Fruit fly (Drosophila melanogaster): ENCODE results near the gene CG14053.

The CG14053 gene

dm6 chrX:2193809-2194207 is at the start of gene CG14053:
TSS of gene CG14053 (minus strand) at chrX:2193909.
- TF ChIP-seq CG32767 (GFP tag; IDR thresholded peaks at IDR 0.05) (no peak), Ets65A (GFP tag) (peak; percentile 19), scrt (GFP tag; optimal IDR thresholded peaks at IDR 0.05) (no peak), D19A (tag; optimal IDR thresholded peaks at IDR 0.05) (peak; percentile 23)

dm6 chrX:2242897-2243296 is 49.2 kb upstream of the CG14053 start:
- no peak for TF ChIP-seq danr (GFP tag; IDR thresholded peaks at IDR 0.05)
- TF ChIP-seq Hr39 (optimal IDR thresholded peaks at IDR 0.05), result peak; percentile 76
- no peak for TF ChIP-seq Dip3 (GFP tag; optimal IDR thresholded peaks at IDR 0.05)
- TF ChIP-seq Mes4 (GFP tag; optimal IDR thresholded peaks at IDR 0.05), result no peak
- TF ChIP-seq CG12219 (GFP tag; optimal IDR thresholded peaks at IDR 0.05), result no peak
- TF ChIP-seq CG15696 (tag; optimal IDR thresholded peaks at IDR 0.05), result no peak
- no peak for TF ChIP-seq Jarid2 (GFP tag; optimal IDR thresholded peaks at IDR 0.05)
- no peak for TF ChIP-seq CG8765 (GFP tag; IDR thresholded peaks at IDR 0.05)

- no peak for TF ChIP-seq Hr51 (GFP tag; optimal IDR thresholded peaks at IDR 0.05)
- 0 out of 2 replicates have a peak, but pooled peaks have one; percentile 21 for TF ChIP-seq CG2129 (GFP tag; IDR thresholded peaks at IDR 0.05; ENCODE audit: partially characterized antibody)
- no peak for TF ChIP-seq Stat92E (GFP tag; optimal IDR thresholded peaks at IDR 0.05)
- TF ChIP-seq Max (GFP tag; optimal IDR thresholded peaks at IDR 0.05), result peak; percentile 87
- TF ChIP-seq tup (GFP tag; optimal IDR thresholded peaks at IDR 0.05), result no peak
- peak; percentile 76 for TF ChIP-seq BEAF-32 (GFP tag; optimal IDR thresholded peaks at IDR 0.05)
- no peak for TF ChIP-seq otp (GFP tag; IDR thresholded peaks at IDR 0.05)
- TF ChIP-seq wor (GFP tag; IDR thresholded peaks at IDR 0.05), result no peak
- TF ChIP-seq caup (GFP tag; optimal IDR thresholded peaks at IDR 0.05; ENCODE audit: severe bottlenecking), result no peak
- no peak for TF ChIP-seq Aef1 (GFP tag; IDR thresholded peaks at IDR 0.05)
- no peak for TF ChIP-seq CHES-1-like (GFP tag; optimal IDR thresholded peaks at IDR 0.05)
- TF ChIP-seq Atf6 (GFP tag; IDR thresholded peaks at IDR 0.05), result no peak
- no peak for TF ChIP-seq CG6175 (GFP tag; IDR thresholded peaks at IDR 0.05)
- TF ChIP-seq Trl (optimal IDR thresholded peaks at IDR 0.05), result no peak
- TF ChIP-seq Trl (GFP tag; optimal IDR thresholded peaks at IDR 0.05), result no peak
- no peak for TF ChIP-seq Awh (GFP tag; IDR thresholded peaks at IDR 0.05)
- TF ChIP-seq ERR (GFP tag; optimal IDR thresholded peaks at IDR 0.05), result no peak
- no peak for TF ChIP-seq NK7.1 (GFP tag; optimal IDR thresholded peaks at IDR 0.05)
- no peak for TF ChIP-seq CG6813 (GFP tag; optimal IDR thresholded peaks at IDR 0.05)
- TF ChIP-seq Mrtf (GFP tag; IDR thresholded peaks at IDR 0.05), result no peak
- no peak for TF ChIP-seq CG9609 (GFP tag; optimal IDR thresholded peaks at IDR 0.05)
- TF ChIP-seq zen2 (GFP tag; IDR thresholded peaks at IDR 0.05; ENCODE audit: partially characterized antibody), result peak; percentile 88
- no peak for TF ChIP-seq sd (tag; optimal IDR thresholded peaks at IDR 0.05)
- peak in 1 of 2 experiments; percentile 25 for TF ChIP-seq crp (GFP tag; optimal IDR thresholded peaks at IDR 0.05)
- TF ChIP-seq CG13287 (GFP tag; IDR thresholded peaks at IDR 0.05; ENCODE audit: partially characterized antibody), result peak; percentile 91
- no peak for TF ChIP-seq CG7928 (GFP tag; optimal IDR thresholded peaks at IDR 0.05)
- TF ChIP-seq CG1529 (GFP tag; optimal IDR thresholded peaks at IDR 0.05), result no peak
- no peak for TF ChIP-seq Doc2 (GFP tag; IDR thresholded peaks at IDR 0.05)
- TF ChIP-seq Sox100B (GFP tag; optimal IDR thresholded peaks at IDR 0.05), result no peak
- TF ChIP-seq CG12659 (GFP tag; optimal IDR thresholded peaks at IDR 0.05), result peak; percentile 64
- no peak for TF ChIP-seq CG7839 (tag; optimal IDR thresholded peaks at IDR 0.05)
- TF ChIP-seq CG4424 (GFP tag; optimal IDR thresholded peaks at IDR 0.05), result no peak
- no peak for TF ChIP-seq pita (GFP tag; optimal IDR thresholded peaks at IDR 0.05)
- no peak for TF ChIP-seq cas (GFP tag; IDR thresholded peaks at IDR 0.05)
- TF ChIP-seq Vsx1 (GFP tag; optimal IDR thresholded peaks at IDR 0.05), result no peak
- peak; percentile 34 for TF ChIP-seq phol (tag; optimal IDR thresholded peaks at IDR 0.05)
- TF ChIP-seq CG11696 (GFP tag; IDR thresholded peaks at IDR 0.05), result no peak
Measured at dm6 chrX:2241842-2242241, 48.1 kb upstream of the CG14053 start, which contains the start of gene kz. TSS of gene kz (minus strand) at chrX:2242035.
